ENCODE assay signal across 2 worm cellular contexts in genomic region chrX:10914421-10915277, ce11.
TF ChIP-seq lines count a peak whose summit lies in the region.

No protein-coding gene starts in this region.

TF ChIP-seq in whole organism, L1 larva, 84 proteins besides CTCF, POLR2A, EP300 and RAD21 (continued from another document):
- TF ChIP-seq xbp-1 (tag; optimal IDR thresholded peaks at IDR 0.05; lab: Kevin White, UChicago) (no peak), nhr-85 (tag; lab: Kevin White, UChicago) (peak; percentile 83), C34B4.2 (tag; optimal IDR thresholded peaks at IDR 0.05; lab: Kevin White, UChicago) (no peak), fos-1 (tag; optimal IDR thresholded peaks at IDR 0.05; lab: Kevin White, UChicago) (no peak), nhr-47 (tag; optimal IDR thresholded peaks at IDR 0.05; lab: Kevin White, UChicago) (no peak), blmp-1 (tag; optimal IDR thresholded peaks at IDR 0.05; lab: Kevin White, UChicago) (peak; percentile 12), elt-2 (tag; optimal IDR thresholded peaks at IDR 0.05; lab: Kevin White, UChicago) (peak; percentile 66), sox-4 (tag; optimal IDR thresholded peaks at IDR 0.05; lab: Kevin White, UChicago) (no peak), swsn-7 (tag; optimal IDR thresholded peaks at IDR 0.05; lab: Kevin White, UChicago) (no peak), nhr-28 (tag; optimal IDR thresholded peaks at IDR 0.05; lab: Kevin White, UChicago) (no peak), nhr-71 (tag; optimal IDR thresholded peaks at IDR 0.05; lab: Kevin White, UChicago) (peak; percentile 8), lin-14 (GFP tag; optimal IDR thresholded peaks at IDR 0.05; lab: Kevin White, UChicago) (peak; percentile 26), ceh-8 (GFP tag; optimal IDR thresholded peaks at IDR 0.05; lab: Kevin White, UChicago) (no peak), jun-1 (tag; optimal IDR thresholded peaks at IDR 0.05; lab: Kevin White, UChicago) (no peak), ztf-4 (tag; optimal IDR thresholded peaks at IDR 0.05; lab: Kevin White, UChicago) (no peak), mep-1 (tag; optimal IDR thresholded peaks at IDR 0.05; lab: Kevin White, UChicago) (no peak), unc-98 (GFP tag; IDR thresholded peaks at IDR 0.05; lab: Robert Waterston, UW) (no peak), lin-39 (tag; optimal IDR thresholded peaks at IDR 0.05; lab: Kevin White, UChicago) (no peak), sptf-1 (tag; optimal IDR thresholded peaks at IDR 0.05; lab: Kevin White, UChicago) (no peak), hlh-4 (tag; optimal IDR thresholded peaks at IDR 0.05; lab: Kevin White, UChicago) (no peak), fkh-8 (tag; optimal IDR thresholded peaks at IDR 0.05; lab: Kevin White, UChicago) (no peak), grh-1 (GFP tag; IDR thresholded peaks at IDR 0.05; lab: Robert Waterston, UW) (no peak), efl-1 (optimal IDR thresholded peaks at IDR 0.05; lab: Kevin White, UChicago) (no peak), efl-1 (GFP tag; optimal IDR thresholded peaks at IDR 0.05 in 1 of 2; lab: Kevin White, UChicago) (no peak), nhr-77 (tag; optimal IDR thresholded peaks at IDR 0.05; lab: Kevin White, UChicago) (no peak), nhr-20 (tag; optimal IDR thresholded peaks at IDR 0.05; lab: Kevin White, UChicago) (peak; percentile 53), alr-1 (tag; optimal IDR thresholded peaks at IDR 0.05; lab: Kevin White, UChicago; ENCODE audit: borderline replicate concordance) (no peak)

TF ChIP-seq in whole organism, L4 larva, 104 proteins besides CTCF, POLR2A, EP300 and RAD21 (continued from another document):
- TF ChIP-seq pqm-1 (tag; optimal IDR thresholded peaks at IDR 0.05; lab: Kevin White, UChicago): peak; percentile 49
- TF ChIP-seq hlh-11 (tag; optimal IDR thresholded peaks at IDR 0.05; lab: Kevin White, UChicago): peak; percentile 57
- TF ChIP-seq zfp-3 (GFP tag; conservative IDR thresholded peaks at IDR 0.05; lab: Robert Waterston, UW): no peak
- TF ChIP-seq php-3 (GFP tag; IDR thresholded peaks at IDR 0.05; lab: Robert Waterston, UW): 0 out of 2 replicates have a peak, but pooled peaks have one; percentile 18
- no peak for TF ChIP-seq daf-16 (GFP tag; optimal IDR thresholded peaks at IDR 0.05; lab: Kevin White, UChicago)
- TF ChIP-seq daf-16 (tag; optimal IDR thresholded peaks at IDR 0.05; lab: Kevin White, UChicago): peak; percentile 80
- TF ChIP-seq nhr-48 (tag; optimal IDR thresholded peaks at IDR 0.05; lab: Kevin White, UChicago): peak; percentile 23
- TF ChIP-seq dmd-8 (GFP tag; IDR thresholded peaks at IDR 0.05; lab: Robert Waterston, UW): no peak
- no peak for TF ChIP-seq lin-13 (GFP tag; optimal IDR thresholded peaks at IDR 0.05; lab: Kevin White, UChicago)
- TF ChIP-seq daf-8 (GFP tag; IDR thresholded peaks at IDR 0.05; lab: Robert Waterston, UW): no peak
- TF ChIP-seq duxl-1 (tag; optimal IDR thresholded peaks at IDR 0.05; lab: Kevin White, UChicago; ENCODE audit: poor library complexity): no peak
- TF ChIP-seq mxl-3 (GFP tag; optimal IDR thresholded peaks at IDR 0.05; lab: Kevin White, UChicago): no peak
